Worm (Caenorhabditis elegans) whole organism, early embryonic: ENCODE measurements around the gene C15H11.13.

Experiments used
- B0310.2 ChIP-seq: sonication (generic microtip); optimal IDR thresholded peaks from 2 replicates; lab custom pipeline; 2016; ENCODE audit warnings: mild to moderate bottlenecking, missing genetic modification characterization, missing compliant biosample characterization
- F13C5.2 ChIP-seq: sonication (generic microtip); optimal IDR thresholded peaks from 2 replicates; lab custom pipeline; 2017; ENCODE audit warnings: mild to moderate bottlenecking, missing genetic modification characterization, inconsistent platforms, missing compliant biosample characterization
- aly-1 ChIP-seq: sonication (generic microtip); optimal IDR thresholded peaks from 2 replicates; lab custom pipeline; 2016; ENCODE audit warnings: missing genetic modification characterization, missing compliant biosample characterization
- ama-1 ChIP-seq: fragments of 150-350 bp; optimal IDR thresholded peaks from 2 replicates; lab custom pipeline; 2014
- ceh-13 ChIP-seq: fragments of 200-800 bp; sonication (Bioruptor generic); optimal IDR thresholded peaks from 2 replicates; lab custom pipeline; 2018; ENCODE audit warnings: mild to moderate bottlenecking, missing genetic modification characterization, missing compliant biosample characterization
- ceh-36 ChIP-seq: sonication (generic microtip); optimal IDR thresholded peaks from 2 replicates; lab custom pipeline; 2016; ENCODE audit warnings: missing genetic modification characterization, inconsistent platforms, missing compliant biosample characterization
- ets-7 ChIP-seq: sonication (generic microtip); optimal IDR thresholded peaks from 2 replicates; lab custom pipeline; 2016; ENCODE audit warnings: missing genotype, missing genetic modification characterization, missing compliant biosample characterization
- flt-1 ChIP-seq: fragments of 200-800 bp; sonication (Bioruptor generic); IDR thresholded peaks from 2 replicates; pipeline ENCODE4 v1.3.6; 2022; ENCODE audit warnings: missing genetic modification characterization, missing compliant biosample characterization
- hmbx-1 ChIP-seq: sonication (generic microtip); optimal IDR thresholded peaks from 2 replicates; lab custom pipeline; 2016; ENCODE audit warnings: mild to moderate bottlenecking, missing genetic modification characterization, missing compliant biosample characterization
- hmg-4 ChIP-seq: fragments of 200-800 bp; sonication (Bioruptor generic); optimal IDR thresholded peaks from 2 replicates; lab custom pipeline; 2018; ENCODE audit warnings: mild to moderate bottlenecking, missing genetic modification characterization, missing compliant biosample characterization
- hnd-1 ChIP-seq: sonication (generic microtip); optimal IDR thresholded peaks from 2 replicates; lab custom pipeline; 2016; ENCODE audit warnings: missing genetic modification characterization, missing compliant biosample characterization
- pes-1 ChIP-seq: fragments of 200-800 bp; sonication (Bioruptor generic); IDR thresholded peaks from 2 replicates; pipeline ENCODE4 v1.3.6; 2022; ENCODE audit warnings: missing genetic modification reagents, missing genetic modification characterization, missing compliant biosample characterization
- scrt-1 ChIP-seq: fragments of 200-800 bp; sonication (Bioruptor generic); IDR thresholded peaks from 2 replicates; pipeline ENCODE4 v1.3.6; 2022; ENCODE audit warnings: missing genetic modification characterization, missing compliant biosample characterization
- sea-1 ChIP-seq: fragments of 200-800 bp; sonication (Bioruptor generic); conservative IDR thresholded peaks from 2 replicates; pipeline ENCODE4 v1.3.6; 2022; ENCODE audit warnings: missing genetic modification characterization, missing compliant biosample characterization
- tbx-11 ChIP-seq: fragments of 200-800 bp; sonication (Bioruptor generic); IDR thresholded peaks from 2 replicates; pipeline ENCODE4 v1.3.6; 2022; ENCODE audit warnings: missing genetic modification characterization, missing compliant biosample characterization
- tbx-37 ChIP-seq: fragments of 200-800 bp; sonication (Bioruptor generic); conservative IDR thresholded peaks from 2 replicates; pipeline ENCODE4 v1.3.6; 2022; ENCODE audit warnings: missing genetic modification reagents, missing genetic modification characterization, missing compliant biosample characterization
- tra-4 ChIP-seq: sonication (generic microtip); optimal IDR thresholded peaks from 2 replicates; lab custom pipeline; 2017; ENCODE audit warnings: missing genetic modification characterization, missing compliant biosample characterization

C15H11.13 gene

DNA sequence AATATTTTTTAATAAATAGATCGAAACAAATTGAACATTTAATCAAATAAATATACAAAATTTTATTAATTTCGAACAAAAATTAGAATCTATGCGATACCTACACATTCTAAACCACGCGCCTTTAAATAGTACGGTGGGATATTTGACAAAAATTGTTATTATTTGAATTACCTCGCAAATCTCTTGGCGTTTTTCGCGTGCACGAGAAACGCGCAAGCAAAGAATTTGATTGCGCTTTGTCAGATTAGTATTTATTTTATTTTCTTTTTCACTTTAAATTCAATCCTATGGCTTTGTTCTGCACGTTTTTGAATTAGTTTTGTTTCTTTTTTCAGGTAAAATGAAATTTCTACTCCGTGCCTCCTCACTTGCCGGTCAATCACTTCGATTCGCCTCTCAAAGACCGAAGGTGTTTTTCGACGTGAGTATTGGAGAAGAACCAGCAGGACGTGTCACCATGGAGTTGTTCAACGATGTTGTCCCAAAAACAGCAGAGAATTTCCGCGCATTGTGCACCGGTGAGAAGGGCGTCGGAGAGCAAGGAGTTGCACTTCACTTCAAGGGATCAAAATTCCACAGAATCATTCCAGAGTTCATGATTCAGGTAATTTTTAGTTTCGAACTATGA lies 39.0 kb upstream of the C15H11.13 start, which contains the start of gene cyn-1:
Gene cyn-1, plus strand, starts transcription at position 339 of the 631 bp plus-strand sequence.
- 0 out of 2 replicates have a peak, but pooled peaks have one; percentile 36 for TF ChIP-seq pes-1 (GFP tag; lab: Robert Waterston, UW)
- peak; percentile 61 for TF ChIP-seq F13C5.2 (tag; lab: Kevin White, UChicago)
- TF ChIP-seq ceh-36 (tag; lab: Kevin White, UChicago) = no peak
- no peak for TF ChIP-seq tra-4

DNA sequence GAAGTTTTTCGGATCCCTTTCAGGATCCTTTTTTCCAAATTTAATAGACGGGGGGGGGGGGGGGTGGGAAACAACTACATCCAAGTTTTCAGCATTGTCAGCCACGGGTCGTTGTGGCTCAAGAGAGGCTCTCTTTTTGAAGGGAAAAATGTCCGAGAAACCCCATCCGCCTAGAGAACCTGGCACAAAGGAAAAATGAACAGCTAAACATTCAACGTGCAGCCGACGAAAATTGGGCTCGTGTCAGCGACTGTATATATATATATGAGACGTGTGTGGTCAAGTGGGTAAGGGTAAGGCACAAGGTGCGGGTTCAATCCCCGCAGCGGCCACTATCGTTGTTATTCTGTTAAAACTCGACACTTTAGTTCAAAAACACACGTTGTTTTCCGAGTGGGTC lies 36.3 kb upstream of the C15H11.13 start, which contains the start of gene Y49A3A.4:
Gene Y49A3A.4, minus strand, starts transcription at position 314 of the 400 bp plus-strand sequence.
- TF ChIP-seq sea-1 (GFP tag; lab: Robert Waterston, UW) = no peak
- TF ChIP-seq ama-1 (lab: Kevin White, UChicago) = no peak
- no peak for TF ChIP-seq ets-7 (tag; lab: Kevin White, UChicago)
- no peak for TF ChIP-seq tbx-37 (GFP tag; lab: Robert Waterston, UW)
- TF ChIP-seq hnd-1 (tag; lab: Kevin White, UChicago) = no peak
- no peak for TF ChIP-seq hmg-4 (GFP tag; lab: Kevin White, UChicago)
- no peak for TF ChIP-seq flt-1 (GFP tag; lab: Robert Waterston, UW)
- TF ChIP-seq hmbx-1 (tag; lab: Kevin White, UChicago) = no peak
- no peak for TF ChIP-seq B0310.2
- TF ChIP-seq aly-1 = no peak
- TF ChIP-seq tra-4 = no peak
- TF ChIP-seq ceh-13 = no peak
- no peak for TF ChIP-seq pes-1 (GFP tag; lab: Robert Waterston, UW)
- TF ChIP-seq F13C5.2 (tag; lab: Kevin White, UChicago) = no peak

DNA sequence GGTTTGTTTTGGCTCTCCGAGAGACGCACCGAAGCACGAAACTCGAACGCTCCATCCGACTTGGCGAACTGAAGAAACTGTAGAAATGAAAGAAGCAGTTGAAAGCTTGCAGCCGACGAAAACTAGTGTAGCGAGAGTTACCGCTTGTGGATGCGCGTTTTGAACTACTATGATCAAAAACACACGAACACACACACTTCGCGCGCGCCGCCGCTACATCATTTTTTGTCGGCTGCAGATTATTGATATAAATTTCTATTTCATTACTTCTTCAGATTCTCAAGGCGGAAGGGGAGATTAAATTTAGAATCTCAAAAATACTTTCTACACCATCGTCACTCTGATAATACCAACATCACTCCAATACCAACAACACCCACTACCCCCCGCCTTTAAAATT lies 32.9 kb upstream of the C15H11.13 start:
- TF ChIP-seq pes-1 (GFP tag; lab: Robert Waterston, UW) (no peak), ceh-36 (tag; lab: Kevin White, UChicago) (no peak), ets-7 (tag; lab: Kevin White, UChicago) (no peak), sea-1 (GFP tag; lab: Robert Waterston, UW) (no peak), aly-1 (no peak), hmg-4 (GFP tag; lab: Kevin White, UChicago) (no peak), flt-1 (GFP tag; lab: Robert Waterston, UW) (no peak), ceh-13 (no peak), hmbx-1 (tag; lab: Kevin White, UChicago) (no peak), B0310.2 (no peak), hnd-1 (tag; lab: Kevin White, UChicago) (no peak), ama-1 (lab: Kevin White, UChicago) (no peak), F13C5.2 (tag; lab: Kevin White, UChicago) (no peak), tbx-11 (GFP tag; lab: Robert Waterston, UW) (no peak), tra-4 (no peak), scrt-1 (GFP tag; lab: Robert Waterston, UW) (no peak), tbx-37 (GFP tag; lab: Robert Waterston, UW) (no peak)

DNA sequence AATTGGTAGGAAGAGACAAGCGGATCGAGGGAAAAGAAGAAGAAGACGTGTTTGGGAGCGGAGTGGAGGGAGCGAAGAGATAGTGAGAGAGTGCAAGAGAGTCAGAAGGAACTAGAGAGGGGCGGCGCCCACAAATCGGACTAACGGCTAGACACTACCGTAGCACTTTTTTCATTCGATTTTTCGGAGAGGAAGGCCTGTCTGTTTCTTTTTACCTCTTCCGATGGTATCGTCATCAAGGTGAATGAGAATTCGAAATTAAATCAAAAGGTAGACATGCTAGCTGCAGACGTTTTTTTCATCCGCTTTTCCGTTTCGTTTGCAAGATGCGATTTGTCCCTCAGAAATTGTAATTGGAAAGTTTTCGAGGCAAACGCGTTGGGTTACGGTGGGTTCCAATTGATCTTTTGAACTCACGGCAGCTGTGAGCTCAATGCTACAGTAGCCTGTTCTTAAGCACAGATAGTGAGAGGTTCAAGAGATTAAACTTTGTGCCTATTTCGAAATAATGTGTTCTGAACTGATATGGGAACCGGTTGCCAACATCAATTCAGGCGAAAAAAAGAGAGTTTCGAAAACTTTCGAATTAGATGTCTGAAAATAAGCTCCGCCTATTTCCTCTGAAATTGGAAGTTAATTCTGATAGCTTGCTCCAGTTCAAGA lies 30.1 kb upstream of the C15H11.13 start:
- no peak for TF ChIP-seq ama-1 (lab: Kevin White, UChicago)
- TF ChIP-seq aly-1 = no peak

DNA sequence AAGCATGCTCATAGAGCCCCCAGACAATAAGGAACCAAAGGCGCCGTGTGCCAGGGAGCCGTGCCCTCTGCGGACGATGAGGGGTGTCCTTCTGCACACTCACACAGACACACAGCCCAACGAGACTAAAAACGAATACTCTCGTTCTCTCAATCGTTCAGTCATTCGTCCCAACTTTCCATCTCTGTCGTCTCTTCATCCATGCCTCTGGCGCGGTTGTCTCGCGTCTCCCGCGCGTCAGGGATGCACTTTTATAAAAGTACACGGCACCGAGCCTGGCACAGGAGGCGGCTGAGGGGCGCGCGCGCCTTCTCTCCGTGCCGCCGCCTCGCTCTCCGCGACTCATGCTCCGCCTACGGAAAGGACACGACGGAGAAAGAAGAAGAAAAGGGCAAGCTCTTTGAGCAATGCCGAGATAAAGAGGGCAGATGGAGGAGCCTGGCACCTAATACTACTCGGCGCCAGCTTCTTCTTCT lies 28.3 kb upstream of the C15H11.13 start:
- no peak for TF ChIP-seq ceh-13
- no peak for TF ChIP-seq hmbx-1 (tag; lab: Kevin White, UChicago)
- TF ChIP-seq tbx-37 (GFP tag; lab: Robert Waterston, UW) = no peak
- TF ChIP-seq ama-1 (lab: Kevin White, UChicago) = no peak
- peak; percentile 16 for TF ChIP-seq aly-1

DNA sequence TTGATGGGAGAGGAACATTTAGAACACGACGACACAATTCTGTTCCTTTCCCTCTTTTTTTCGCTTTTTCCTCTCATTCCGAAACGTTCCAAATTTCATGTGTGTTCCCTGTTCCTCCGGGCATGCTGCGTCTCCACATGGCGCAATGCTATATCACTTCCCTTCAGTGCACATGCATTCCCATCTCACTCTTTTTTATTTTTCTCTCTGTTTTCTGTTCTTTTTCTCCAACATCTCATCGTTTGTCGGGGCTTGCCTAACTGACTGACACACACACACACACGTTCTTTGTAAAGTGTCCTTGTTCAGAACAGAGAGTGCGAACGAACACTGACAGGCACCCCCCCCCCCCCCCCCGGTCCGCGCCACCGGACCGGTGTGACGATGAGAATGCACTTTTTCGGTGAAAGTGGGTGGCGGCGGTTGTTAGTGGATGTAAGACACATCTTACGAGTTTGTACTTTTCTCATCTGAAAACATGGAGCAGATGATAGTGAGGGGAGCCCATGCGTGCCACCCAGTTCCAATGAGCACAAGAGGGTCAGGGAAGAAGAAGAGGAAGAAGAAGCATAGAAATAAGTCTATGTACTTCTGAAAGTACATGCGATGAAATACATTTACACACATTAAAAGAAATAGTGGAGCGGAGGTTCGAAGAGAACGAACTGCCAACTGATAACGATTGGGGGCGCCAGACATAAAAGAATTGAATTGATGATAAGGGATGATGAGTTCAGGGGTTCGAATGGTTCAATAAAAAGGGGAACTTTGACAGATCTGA lies 26.4 kb upstream of the C15H11.13 start:
- TF ChIP-seq aly-1 (no peak), ceh-36 (tag; lab: Kevin White, UChicago) (no peak), tra-4 (no peak), pes-1 (GFP tag; lab: Robert Waterston, UW) (no peak), ama-1 (lab: Kevin White, UChicago) (no peak), tbx-37 (GFP tag; lab: Robert Waterston, UW) (no peak), tbx-11 (GFP tag; lab: Robert Waterston, UW) (no peak), hnd-1 (tag; lab: Kevin White, UChicago) (no peak), B0310.2 (no peak), hmbx-1 (tag; lab: Kevin White, UChicago) (no peak), F13C5.2 (tag; lab: Kevin White, UChicago) (no peak), scrt-1 (GFP tag; lab: Robert Waterston, UW) (no peak)

DNA sequence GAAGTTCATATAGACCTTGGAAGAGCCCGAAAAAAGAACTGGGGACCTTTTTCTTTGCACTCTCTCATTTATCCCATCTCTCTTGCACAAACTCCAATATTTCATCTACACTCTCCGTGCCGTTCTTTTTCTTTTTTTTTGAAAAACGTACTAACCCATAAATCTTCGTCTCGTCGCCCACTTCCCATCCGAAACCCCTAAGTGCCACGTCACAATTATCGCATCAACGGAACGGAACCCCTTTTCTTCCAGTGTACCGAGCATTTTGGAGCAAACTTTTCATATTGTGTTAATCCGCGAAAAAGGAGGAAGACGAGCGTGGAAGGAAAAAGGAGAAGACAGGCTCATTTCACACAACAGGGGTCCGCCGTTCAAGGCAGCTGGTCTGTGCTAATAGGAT lies 25.4 kb upstream of the C15H11.13 start:
- no peak for TF ChIP-seq hmbx-1 (tag; lab: Kevin White, UChicago)
- no peak for TF ChIP-seq ceh-13
- TF ChIP-seq hmg-4 (GFP tag; lab: Kevin White, UChicago) = no peak
- no peak for TF ChIP-seq aly-1
- TF ChIP-seq tbx-37 (GFP tag; lab: Robert Waterston, UW) = no peak
